Worm (Caenorhabditis elegans): ENCODE results near the gene pptr-2.
A peak's percentile ranks its signal among the peaks of the same experiment; 100 is the strongest.

Gene pptr-2

ce11 chrV:11053827-11054226, 19.1 kb upstream of the pptr-2 start, which contains the start of gene T04C12.7:
TSS of gene T04C12.7 (plus strand) at chrV:11054127.
- TF ChIP-seq zip-8 (tag; optimal IDR thresholded peaks at IDR 0.05) (no peak), unc-39 (tag; optimal IDR thresholded peaks at IDR 0.05) (no peak), drap-1 (GFP tag; optimal IDR thresholded peaks at IDR 0.05) (no peak), sem-2 (GFP tag; optimal IDR thresholded peaks at IDR 0.05) (no peak), bed-3 (GFP tag; optimal IDR thresholded peaks at IDR 0.05) (no peak), ztf-11 (tag; optimal IDR thresholded peaks at IDR 0.05) (no peak), nhr-76 (tag; optimal IDR thresholded peaks at IDR 0.05) (no peak), mab-5 (tag; optimal IDR thresholded peaks at IDR 0.05) (no peak)

- no peak for TF ChIP-seq flh-1 (GFP tag; optimal IDR thresholded peaks at IDR 0.05)
- TF ChIP-seq M03D4.4 (tag; optimal IDR thresholded peaks at IDR 0.05): no peak
- TF ChIP-seq ztf-11 (tag; optimal IDR thresholded peaks at IDR 0.05): no peak
- no peak for TF ChIP-seq nhr-12 (tag; optimal IDR thresholded peaks at IDR 0.05)
- TF ChIP-seq mep-1 (tag; optimal IDR thresholded peaks at IDR 0.05): no peak
- no peak for TF ChIP-seq ces-1 (GFP tag; optimal IDR thresholded peaks at IDR 0.05)
- no peak for TF ChIP-seq ceh-43 (GFP tag; optimal IDR thresholded peaks at IDR 0.05)
- TF ChIP-seq hlh-1 (tag; optimal IDR thresholded peaks at IDR 0.05): no peak
- TF ChIP-seq lin-13 (tag; optimal IDR thresholded peaks at IDR 0.05): no peak
- TF ChIP-seq mls-2 (tag; optimal IDR thresholded peaks at IDR 0.05): no peak
- no peak for TF ChIP-seq ham-2 (GFP tag; optimal IDR thresholded peaks at IDR 0.05)
- no peak for TF ChIP-seq tbx-8 (GFP tag; optimal IDR thresholded peaks at IDR 0.05)
- no peak for TF ChIP-seq bed-3 (GFP tag; optimal IDR thresholded peaks at IDR 0.05)
- no peak for TF ChIP-seq sptf-1 (tag; optimal IDR thresholded peaks at IDR 0.05)
- TF ChIP-seq cnd-1 (tag; optimal IDR thresholded peaks at IDR 0.05): no peak
- no peak for TF ChIP-seq lsy-2 (tag; optimal IDR thresholded peaks at IDR 0.05)
- no peak for TF ChIP-seq sem-2 (GFP tag; optimal IDR thresholded peaks at IDR 0.05)
- no peak for TF ChIP-seq pha-4 (tag; optimal IDR thresholded peaks at IDR 0.05)
Measured at ce11 chrV:11051921-11052320, 17.2 kb upstream of the pptr-2 start, which contains the start of gene T04C12.33. TSS of gene T04C12.33 (plus strand) at chrV:11052221.

ce11 chrV:11048678-11049077, 13.9 kb upstream of the pptr-2 start, which contains the start of gene srh-74:
TSS of gene srh-74 (minus strand) at chrV:11048778.
- TF ChIP-seq unc-62 (GFP tag; optimal IDR thresholded peaks at IDR 0.05) (no peak), ces-1 (GFP tag; optimal IDR thresholded peaks at IDR 0.05) (no peak), lsy-2 (tag; optimal IDR thresholded peaks at IDR 0.05) (no peak), mab-5 (tag; optimal IDR thresholded peaks at IDR 0.05) (no peak), cnd-1 (tag; optimal IDR thresholded peaks at IDR 0.05) (no peak), zip-8 (tag; optimal IDR thresholded peaks at IDR 0.05) (no peak), tbx-8 (GFP tag; optimal IDR thresholded peaks at IDR 0.05) (no peak), ceh-83 (GFP tag; optimal IDR thresholded peaks at IDR 0.05) (no peak), nhr-76 (tag; optimal IDR thresholded peaks at IDR 0.05) (no peak), bed-3 (GFP tag; optimal IDR thresholded peaks at IDR 0.05) (no peak), ham-2 (GFP tag; optimal IDR thresholded peaks at IDR 0.05) (no peak), drap-1 (GFP tag; optimal IDR thresholded peaks at IDR 0.05) (no peak), elt-1 (tag; optimal IDR thresholded peaks at IDR 0.05; ENCODE audit: borderline replicate concordance, insufficient read depth) (no peak), ztf-11 (tag; optimal IDR thresholded peaks at IDR 0.05) (no peak), nhr-2 (tag; optimal IDR thresholded peaks at IDR 0.05) (no peak), lin-32 (GFP tag; optimal IDR thresholded peaks at IDR 0.05) (no peak), blmp-1 (tag; optimal IDR thresholded peaks at IDR 0.05) (no peak)

ce11 chrV:11046730-11047129, 12.0 kb upstream of the pptr-2 start, which contains the start of gene dhs-18:
TSS of gene dhs-18 (minus strand) at chrV:11046833.
- TF ChIP-seq flh-1 (GFP tag; optimal IDR thresholded peaks at IDR 0.05) (no peak), blmp-1 (tag; optimal IDR thresholded peaks at IDR 0.05) (no peak), unc-39 (tag; optimal IDR thresholded peaks at IDR 0.05) (no peak), unc-62 (GFP tag; optimal IDR thresholded peaks at IDR 0.05) (no peak), nhr-237 (tag; optimal IDR thresholded peaks at IDR 0.05) (no peak), elt-3 (tag; optimal IDR thresholded peaks at IDR 0.05) (no peak)

- TF ChIP-seq zip-8 (tag; optimal IDR thresholded peaks at IDR 0.05) (no peak), ceh-83 (GFP tag; optimal IDR thresholded peaks at IDR 0.05) (no peak), nhr-2 (tag; optimal IDR thresholded peaks at IDR 0.05) (peak; percentile 28), nhr-12 (tag; optimal IDR thresholded peaks at IDR 0.05) (no peak)
Measured at ce11 chrV:11043767-11044166, 9.0 kb upstream of the pptr-2 start, which contains the start of gene C45B11.6. TSS of gene C45B11.6 (plus strand) at chrV:11044067.

Data from whole organism, mixed stage, embryonic.